Fruit fly (Drosophila melanogaster) whole organism, embryonic: ENCODE measurements around the gene Vha16-2.
A peak's percentile ranks its signal among the peaks of the same experiment; 100 is the strongest.

Experiments used
- Adf1 ChIP-seq: fragments of 200-800 bp; sonication (Bioruptor generic); IDR thresholded peaks from 2 replicates; pipeline ENCODE4 v1.3.6; 2022; ENCODE audit warnings: missing biosample characterization, missing genetic modification characterization
- Atf3 ChIP-seq: fragments of 200-800 bp; sonication (Bioruptor generic); optimal IDR thresholded peaks from 3 replicates; lab custom pipeline; 2016; ENCODE audit warnings: missing biosample characterization, missing genetic modification characterization
- B-H2 ChIP-seq: fragments of 200-800 bp; sonication (Bioruptor generic); optimal IDR thresholded peaks from 2 replicates; lab custom pipeline; 2018; ENCODE audit warnings: missing biosample characterization, mild to moderate bottlenecking, missing genetic modification characterization
- CG10267 ChIP-seq: fragments of 200-800 bp; sonication (Bioruptor generic); optimal IDR thresholded peaks from 2 replicates; lab custom pipeline; 2018; ENCODE audit warnings: missing biosample characterization, mild to moderate bottlenecking, missing genetic modification characterization, moderate library complexity
- CG10274 ChIP-seq: fragments of 200-800 bp; sonication (Bioruptor generic); optimal IDR thresholded peaks from 3 replicates; lab custom pipeline; 2017; ENCODE audit warnings: missing biosample characterization, mild to moderate bottlenecking, missing genetic modification characterization
- CG10654 ChIP-seq: fragments of 200-800 bp; sonication (Bioruptor generic); optimal IDR thresholded peaks from 2 replicates; lab custom pipeline; 2016; ENCODE audit warnings: missing biosample characterization, missing genetic modification characterization
- CG12659 ChIP-seq: fragments of 200-800 bp; sonication (Bioruptor generic); optimal IDR thresholded peaks from 3 replicates; lab custom pipeline; 2017; ENCODE audit warnings: mild to moderate bottlenecking, missing biosample characterization, missing genetic modification reagents, missing genetic modification characterization
- CG13624 ChIP-seq: fragments of 200-800 bp; sonication (Bioruptor generic); optimal IDR thresholded peaks from 2 replicates; lab custom pipeline; 2016; ENCODE audit warnings: missing biosample characterization, missing genetic modification characterization
- CG16813 ChIP-seq: fragments of 200-800 bp; sonication (Bioruptor generic); IDR thresholded peaks from 3 replicates; pipeline ENCODE4 v1.3.6; 2022; ENCODE audit warnings: missing biosample characterization, missing genetic modification characterization; ENCODE audit not compliant: partially characterized antibody
- CG17802 ChIP-seq: fragments of 200-800 bp; sonication (Bioruptor generic); optimal IDR thresholded peaks from 2 replicates; lab custom pipeline; 2018; ENCODE audit warnings: missing biosample characterization, mild to moderate bottlenecking, missing genetic modification characterization, moderate library complexity
- CG1792 ChIP-seq: fragments of 200-800 bp; sonication (Bioruptor generic); optimal IDR thresholded peaks from 2 replicates; lab custom pipeline; 2016; ENCODE audit warnings: missing biosample characterization, missing genetic modification characterization
- CG2129 ChIP-seq: fragments of 200-800 bp; sonication (Bioruptor generic); IDR thresholded peaks from 2 replicates; pipeline ENCODE4 v1.3.6; 2022; ENCODE audit warnings: missing biosample characterization, missing genetic modification characterization; ENCODE audit not compliant: partially characterized antibody
- CG2889 ChIP-seq: fragments of 200-800 bp; sonication (Bioruptor generic); IDR thresholded peaks from 3 replicates; pipeline ENCODE4 v1.3.6; 2022; ENCODE audit warnings: missing biosample characterization, missing genetic modification characterization
- CG32532 ChIP-seq: fragments of 200-800 bp; sonication (Bioruptor generic); IDR thresholded peaks from 2 replicates; pipeline ENCODE4 v1.3.6; 2022; ENCODE audit warnings: missing biosample characterization, missing genetic modification characterization
- CG33213 ChIP-seq: fragments of 200-800 bp; sonication (Bioruptor generic); optimal IDR thresholded peaks from 3 replicates; lab custom pipeline; 2016; ENCODE audit warnings: missing biosample characterization, missing genetic modification characterization
- CG42726 ChIP-seq: fragments of 200-800 bp; sonication (Bioruptor generic); IDR thresholded peaks from 2 replicates; pipeline ENCODE4 v1.3.6; 2022; ENCODE audit warnings: missing biosample characterization, missing genetic modification characterization; ENCODE audit not compliant: partially characterized antibody
- CG6683 ChIP-seq: fragments of 200-800 bp; sonication (Bioruptor generic); optimal IDR thresholded peaks from 2 replicates; lab custom pipeline; 2017; ENCODE audit warnings: missing biosample characterization, mild to moderate bottlenecking, missing genetic modification characterization, missing genetic modification reagents
- CG6765 ChIP-seq: fragments of 200-800 bp; sonication (Bioruptor generic); optimal IDR thresholded peaks from 3 replicates; lab custom pipeline; 2017; ENCODE audit warnings: missing biosample characterization, mild to moderate bottlenecking, missing genetic modification characterization
- CG8924 ChIP-seq: fragments of 200-800 bp; optimal IDR thresholded peaks from 3 replicates; lab custom pipeline; 2019; ENCODE audit warnings: missing biosample characterization, mild to moderate bottlenecking, missing genetic modification characterization, moderate library complexity
- CG9817 ChIP-seq: fragments of 200-800 bp; sonication (Bioruptor generic); optimal IDR thresholded peaks from 2 replicates; lab custom pipeline; 2018; ENCODE audit warnings: missing biosample characterization, mild to moderate bottlenecking, missing genetic modification characterization, moderate library complexity
- Dek ChIP-seq: fragments of 200-800 bp; sonication (Bioruptor generic); optimal IDR thresholded peaks from 3 replicates; lab custom pipeline; 2019; ENCODE audit warnings: missing biosample characterization, mild to moderate bottlenecking, missing genetic modification characterization, moderate library complexity
- HLH3B ChIP-seq: fragments of 200-800 bp; sonication (Bioruptor generic); IDR thresholded peaks from 2 replicates; pipeline ENCODE4 v1.3.6; 2022; ENCODE audit warnings: missing biosample characterization, missing genetic modification characterization
- HLH4C ChIP-seq: fragments of 200-800 bp; sonication (Bioruptor generic); IDR thresholded peaks from 3 replicates; pipeline ENCODE4 v1.3.6; 2022; ENCODE audit warnings: missing biosample characterization, missing genetic modification characterization; ENCODE audit not compliant: partially characterized antibody
- Hmx ChIP-seq: fragments of 200-800 bp; sonication (Bioruptor generic); optimal IDR thresholded peaks from 2 replicates; lab custom pipeline; 2016; ENCODE audit warnings: missing biosample characterization, missing genetic modification characterization
- Nf-YA ChIP-seq: fragments of 200-800 bp; sonication (Bioruptor generic); IDR thresholded peaks from 2 replicates; pipeline ENCODE4 v1.3.6; 2022; ENCODE audit warnings: missing biosample characterization, missing genetic modification characterization
- Nf-YB ChIP-seq: fragments of 200-800 bp; sonication (Bioruptor generic); optimal IDR thresholded peaks from 3 replicates; lab custom pipeline; 2019; ENCODE audit warnings: missing biosample characterization, mild to moderate bottlenecking, missing genetic modification characterization, moderate library complexity
- Scr ChIP-seq: fragments of 200-800 bp; sonication (Bioruptor generic); IDR thresholded peaks from 2 replicates; pipeline ENCODE4 v1.3.6; 2022; ENCODE audit warnings: missing biosample characterization, missing genetic modification characterization; ENCODE audit not compliant: partially characterized antibody
- ara ChIP-seq: fragments of 200-800 bp; sonication (Bioruptor generic); IDR thresholded peaks from 2 replicates; pipeline ENCODE4 v1.3.6; 2022; ENCODE audit warnings: missing biosample characterization, missing genetic modification characterization
- bcd ChIP-seq: fragments of 200-800 bp; sonication (Bioruptor generic); optimal IDR thresholded peaks from 2 replicates; lab custom pipeline; 2017; ENCODE audit warnings: missing biosample characterization, mild to moderate bottlenecking, missing genetic modification characterization
- bigmax ChIP-seq: fragments of 200-800 bp; sonication (Bioruptor generic); optimal IDR thresholded peaks from 2 replicates; lab custom pipeline; 2018; ENCODE audit warnings: missing biosample characterization, mild to moderate bottlenecking, missing genetic modification characterization
- croc ChIP-seq: fragments of 200-800 bp; sonication (Bioruptor generic); conservative IDR thresholded peaks from 3 replicates; pipeline ENCODE4 v1.3.6; 2022; ENCODE audit warnings: missing biosample characterization, missing genetic modification characterization
- cwo ChIP-seq: fragments of 200-800 bp; sonication (Bioruptor generic); optimal IDR thresholded peaks from 3 replicates; lab custom pipeline; 2017; ENCODE audit warnings: missing biosample characterization, missing genetic modification characterization, mild to moderate bottlenecking, moderate library complexity, missing genetic modification reagents
- eyg ChIP-seq: fragments of 200-800 bp; sonication (Bioruptor generic); optimal IDR thresholded peaks from 3 replicates; lab custom pipeline; 2016; ENCODE audit warnings: missing biosample characterization, missing genetic modification characterization
- grau ChIP-seq: fragments of 200-800 bp; optimal IDR thresholded peaks from 3 replicates; lab custom pipeline; 2019; ENCODE audit warnings: missing biosample characterization, mild to moderate bottlenecking, missing genetic modification characterization, moderate library complexity
- hkb ChIP-seq, 2 experiments: fragments of 200-800 bp in 1 of 2; fragments of >200 bp in 1 of 2; sonication (Bioruptor generic) in 1 of 2; IDR thresholded peaks in 1 of 2; optimal IDR thresholded peaks in 1 of 2; 2 replicates each; pipeline versions ENCODE4 v1.3.6 to Lab custom; 2017 to 2022; ENCODE audit warnings: missing biosample characterization in 1 of 2, missing genetic modification characterization in 1 of 2
- luna ChIP-seq: fragments of 200-800 bp; sonication (Bioruptor generic); optimal IDR thresholded peaks from 2 replicates; lab custom pipeline; 2016; ENCODE audit warnings: missing biosample characterization, missing genetic modification characterization
- mam ChIP-seq: fragments of 200-800 bp; sonication (Bioruptor generic); optimal IDR thresholded peaks from 3 replicates; lab custom pipeline; 2016; ENCODE audit warnings: missing biosample characterization, missing genetic modification characterization
- mld ChIP-seq: fragments of 200-800 bp; sonication (Bioruptor generic); IDR thresholded peaks from 3 replicates; pipeline ENCODE4 v1.3.6; 2022; ENCODE audit warnings: missing biosample characterization, missing genetic modification characterization; ENCODE audit not compliant: partially characterized antibody
- nmo ChIP-seq: fragments of 200-800 bp; sonication (Bioruptor generic); optimal IDR thresholded peaks from 2 replicates; lab custom pipeline; 2018; ENCODE audit warnings: missing biosample characterization, mild to moderate bottlenecking, missing genetic modification characterization, moderate library complexity
- onecut ChIP-seq: fragments of 200-800 bp; sonication (Bioruptor generic); IDR thresholded peaks from 2 replicates; pipeline ENCODE4 v1.3.6; 2022; ENCODE audit warnings: missing biosample characterization, missing genetic modification characterization
- sc ChIP-seq, 3 experiments: fragments of >200 bp in 2 of 3; fragments of 200-800 bp in 1 of 3; sonication (Bioruptor generic) in 1 of 3; optimal IDR thresholded peaks; 2 replicates in 2 of 3; 3 replicates in 1 of 3; lab custom pipeline; 2017; ENCODE audit warnings: mild to moderate bottlenecking in 1 of 3, missing biosample characterization in 1 of 3, missing genetic modification characterization in 1 of 3, missing genetic modification reagents in 1 of 3
- sim ChIP-seq: fragments of 200-800 bp; sonication (Bioruptor generic); IDR thresholded peaks from 2 replicates; pipeline ENCODE4 v1.3.6; 2022; ENCODE audit warnings: missing biosample characterization, missing genetic modification characterization
- stwl ChIP-seq: fragments of 200-800 bp; sonication (Bioruptor generic); optimal IDR thresholded peaks from 3 replicates; lab custom pipeline; 2018; ENCODE audit warnings: missing biosample characterization, mild to moderate bottlenecking, missing genetic modification characterization, moderate library complexity
- tio ChIP-seq: fragments of 200-800 bp; sonication (Bioruptor generic); optimal IDR thresholded peaks from 2 replicates; lab custom pipeline; 2017; ENCODE audit warnings: missing biosample characterization, missing genetic modification characterization, inconsistent platforms
- trem ChIP-seq: fragments of 200-800 bp; optimal IDR thresholded peaks from 3 replicates; lab custom pipeline; 2019; ENCODE audit warnings: missing biosample characterization, mild to moderate bottlenecking, missing genetic modification characterization, moderate library complexity
- trh ChIP-seq: fragments of 200-800 bp; sonication (Bioruptor generic); optimal IDR thresholded peaks from 2 replicates; lab custom pipeline; 2016; ENCODE audit warnings: missing biosample characterization, missing genetic modification characterization
- twi ChIP-seq: fragments of 200-800 bp; optimal IDR thresholded peaks from 2 replicates; lab custom pipeline; 2019; ENCODE audit warnings: missing biosample characterization, mild to moderate bottlenecking, missing genetic modification characterization, moderate library complexity
- tx ChIP-seq: fragments of 200-800 bp; sonication (Bioruptor generic); optimal IDR thresholded peaks from 2 replicates; lab custom pipeline; 2016; ENCODE audit warnings: missing biosample characterization, missing genetic modification characterization

Gene Vha16-2

DNA sequence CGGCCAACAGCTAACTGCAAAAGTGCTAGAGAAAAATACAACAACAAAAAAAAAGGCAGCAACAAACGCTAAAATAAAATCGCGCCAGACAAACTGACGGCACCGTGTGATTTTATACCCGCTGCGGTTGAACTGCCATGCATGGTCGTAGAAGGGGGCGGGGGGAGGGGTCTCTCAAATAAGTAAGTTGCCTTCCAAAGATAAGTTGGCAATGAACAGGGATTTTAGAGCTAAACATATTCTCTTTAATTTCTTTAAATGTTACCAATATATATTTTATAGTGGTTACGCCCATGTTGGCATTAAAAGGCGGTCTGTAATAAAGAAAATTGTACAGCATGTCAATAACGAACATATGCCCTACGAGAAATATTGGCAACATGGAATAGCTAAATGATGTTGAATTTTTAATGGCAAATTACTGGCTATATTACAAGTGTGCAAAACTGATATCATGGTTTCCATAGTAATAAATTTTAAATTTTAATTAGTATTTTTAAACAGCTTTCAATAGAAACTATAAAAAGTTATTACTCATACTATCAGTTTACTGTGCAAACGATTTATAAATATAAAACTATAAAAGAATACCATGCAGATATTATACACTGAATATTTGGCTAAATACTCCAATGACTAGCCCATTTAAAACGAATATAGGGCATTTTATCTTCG is 43.4 kb upstream of the Vha16-2 start (continued):
- TF ChIP-seq CG2129 (GFP tag; lab: Robert Waterston, UW) (no peak), trh (GFP tag; lab: Kevin White, UChicago) (peak; percentile 30), CG42726 (GFP tag; lab: Robert Waterston, UW) (no peak), HLH3B (peak; percentile 75), HLH4C (GFP tag; lab: Robert Waterston, UW) (no peak), sim (GFP tag; lab: Robert Waterston, UW) (no peak), CG9817 (tag; lab: Kevin White, UChicago) (peak; percentile 84), CG17802 (tag; lab: Kevin White, UChicago) (peak; percentile 27), CG32532 (GFP tag; lab: Robert Waterston, UW) (peak; percentile 78), Adf1 (no peak), CG8924 (tag; lab: Kevin White, UChicago) (peak; percentile 36), CG1792 (GFP tag; lab: Kevin White, UChicago) (no peak), CG6765 (GFP tag; lab: Kevin White, UChicago) (no peak), Nf-YA (GFP tag; lab: Robert Waterston, UW) (no peak), Atf3 (GFP tag; lab: Kevin White, UChicago) (peak; percentile 59), Hmx (GFP tag; lab: Kevin White, UChicago) (no peak), ara (GFP tag; lab: Robert Waterston, UW) (peak; percentile 52), croc (no peak), Dek (tag; lab: Kevin White, UChicago) (peak; percentile 69), tio (GFP tag; lab: Kevin White, UChicago) (peak; percentile 65), hkb (optimal IDR thresholded peaks at IDR 0.05; lab: Kevin White, UChicago) (no peak), hkb (GFP tag; IDR thresholded peaks at IDR 0.05; lab: Robert Waterston, UW) (peak; percentile 61), CG12659 (peak; percentile 75), trem (tag; lab: Kevin White, UChicago) (peak; percentile 27), CG6683 (GFP tag; lab: Kevin White, UChicago) (no peak), sc (optimal IDR thresholded peaks at IDR 0.05; lab: Kevin White, UChicago) (no peak), sc (GFP tag; optimal IDR thresholded peaks at IDR 0.05; lab: Kevin White, UChicago) (peak; percentile 14), onecut (peak; percentile 53), mam (GFP tag; lab: Kevin White, UChicago) (peak; percentile 77), cwo (GFP tag; lab: Kevin White, UChicago) (peak; percentile 48), stwl (no peak), CG33213 (GFP tag; lab: Kevin White, UChicago) (no peak), eyg (GFP tag; lab: Kevin White, UChicago) (no peak), bigmax (GFP tag; lab: Kevin White, UChicago) (no peak), tx (GFP tag; lab: Kevin White, UChicago) (peak; percentile 52), luna (GFP tag; lab: Kevin White, UChicago) (no peak), twi (tag; lab: Kevin White, UChicago) (peak; percentile 38), CG13624 (peak; percentile 8), mld (no peak), CG10274 (GFP tag; lab: Kevin White, UChicago) (peak; percentile 34), grau (peak; percentile 72), Scr (GFP tag; lab: Robert Waterston, UW) (no peak), Nf-YB (GFP tag; lab: Kevin White, UChicago) (peak; percentile 31), CG10267 (tag; lab: Kevin White, UChicago) (peak; percentile 24), nmo (peak; percentile 71), bcd (GFP tag; lab: Kevin White, UChicago) (peak; percentile 69), CG16813 (no peak), CG10654 (GFP tag; lab: Kevin White, UChicago) (peak; percentile 25), CG2889 (GFP tag; lab: Robert Waterston, UW) (peak; percentile 71), B-H2 (peak; percentile 27)
